Worm (Caenorhabditis elegans): ENCODE measurements around the gene C02F5.10.

C02F5.10 gene

ce11 chrIII:8262599-8262998, 13.3 kb upstream of the C02F5.10 start:
- TF ChIP-seq jun-1 (tag; optimal IDR thresholded peaks at IDR 0.05) (no peak), ceh-82 (tag; optimal IDR thresholded peaks at IDR 0.05) (no peak)

DNA sequence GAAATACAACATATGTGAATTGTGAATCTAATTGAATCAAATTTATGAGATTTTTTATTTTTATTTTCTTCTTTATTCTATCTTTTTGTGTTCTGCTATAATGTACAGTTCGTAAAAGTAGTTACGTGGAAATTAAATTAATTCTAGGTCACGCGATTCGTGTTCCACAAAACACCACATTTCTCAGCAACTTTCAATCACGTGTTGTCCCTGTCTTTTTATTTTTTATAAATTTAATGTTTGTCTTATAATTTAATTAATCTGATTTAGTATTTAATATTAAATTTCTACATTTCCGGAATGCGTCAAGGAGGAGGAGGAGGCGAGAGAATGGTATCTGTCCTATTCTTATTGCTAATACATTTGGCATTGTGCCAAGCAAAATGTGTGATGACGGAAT, 8.8 kb upstream of the C02F5.10 start, which contains the start of gene ncr-2:
TSS of gene ncr-2 (plus strand) at position 301 of the 400 bp plus-strand sequence.
- TF ChIP-seq lin-15B (tag; optimal IDR thresholded peaks at IDR 0.05) = no peak

ce11 chrIII:8254938-8255337, 5.7 kb upstream of the C02F5.10 start, which contains the start of gene F09G8.5:
Gene F09G8.5, plus strand, starts transcription at chrIII:8254975.
- TF ChIP-seq lin-39 (tag; optimal IDR thresholded peaks at IDR 0.05) (peak; percentile 53), hmg-11 (tag; optimal IDR thresholded peaks at IDR 0.05) (no peak)

ce11 chrIII:8250007-8250683, 864 bp upstream of the C02F5.10 start, which contains the start of gene knl-1:
Gene knl-1, plus strand, starts transcription at chrIII:8250632.
- TF ChIP-seq lin-39 (tag; optimal IDR thresholded peaks at IDR 0.05) (peak; percentile 44), nhr-25 (tag; optimal IDR thresholded peaks at IDR 0.05) (peak; percentile 28), nfya-1 (tag; optimal IDR thresholded peaks at IDR 0.05; ENCODE audit: insufficient read depth) (peak; percentile 52), lin-15B (tag; optimal IDR thresholded peaks at IDR 0.05) (peak; percentile 69), nhr-23 (tag; optimal IDR thresholded peaks at IDR 0.05) (peak; percentile 51), R02D3.7 (tag; optimal IDR thresholded peaks at IDR 0.05) (peak; percentile 9), pqm-1 (tag; optimal IDR thresholded peaks at IDR 0.05) (peak; percentile 5), ZK546.5 (tag; optimal IDR thresholded peaks at IDR 0.05) (no peak), skn-1 (tag; optimal IDR thresholded peaks at IDR 0.05) (no peak), jun-1 (tag; optimal IDR thresholded peaks at IDR 0.05) (peak; percentile 6), pha-4 (tag; optimal IDR thresholded peaks at IDR 0.05) (peak; percentile 94), elt-2 (tag; optimal IDR thresholded peaks at IDR 0.05) (peak; percentile 28), unc-39 (tag; optimal IDR thresholded peaks at IDR 0.05) (no peak)

DNA sequence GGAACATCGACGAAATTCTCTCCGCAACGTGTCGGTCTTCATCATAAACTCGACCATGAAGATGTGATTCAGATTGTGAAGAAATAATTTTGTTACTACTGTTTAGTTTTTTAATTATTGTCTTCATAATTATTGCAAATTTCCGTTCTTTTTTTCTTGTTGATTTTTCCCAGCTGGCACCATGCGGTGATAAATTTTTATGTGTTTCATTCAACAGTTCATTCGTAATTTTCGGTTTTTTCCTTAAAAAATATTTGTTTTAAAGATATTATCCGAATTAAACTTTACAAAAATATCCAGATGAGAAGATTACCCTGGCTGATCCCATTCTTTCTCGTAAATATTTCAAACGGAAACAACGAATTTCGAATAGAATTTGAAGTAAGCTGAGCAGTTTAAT, 2.2 kb downstream of the C02F5.10 start, which contains the start of gene C02F5.13:
TSS of gene C02F5.13 (plus strand) at position 301 of the 400 bp plus-strand sequence.
- TF ChIP-seq lsy-12 (tag; optimal IDR thresholded peaks at IDR 0.05) (no peak), hmg-11 (tag; optimal IDR thresholded peaks at IDR 0.05) (no peak), ceh-82 (tag; optimal IDR thresholded peaks at IDR 0.05) (no peak)

- no peak for TF ChIP-seq elt-3 (tag; optimal IDR thresholded peaks at IDR 0.05)
- no peak for TF ChIP-seq egl-27 (tag; optimal IDR thresholded peaks at IDR 0.05)
- no peak for TF ChIP-seq fkh-10 (GFP tag; optimal IDR thresholded peaks at IDR 0.05)
- TF ChIP-seq lsy-12 (tag; optimal IDR thresholded peaks at IDR 0.05) = no peak
Observed at ce11 chrIII:8245591-8245990, 3.7 kb downstream of the C02F5.10 start, which contains the start of gene C02F5.3. Gene C02F5.3, plus strand, starts transcription at chrIII:8245891.

DNA sequence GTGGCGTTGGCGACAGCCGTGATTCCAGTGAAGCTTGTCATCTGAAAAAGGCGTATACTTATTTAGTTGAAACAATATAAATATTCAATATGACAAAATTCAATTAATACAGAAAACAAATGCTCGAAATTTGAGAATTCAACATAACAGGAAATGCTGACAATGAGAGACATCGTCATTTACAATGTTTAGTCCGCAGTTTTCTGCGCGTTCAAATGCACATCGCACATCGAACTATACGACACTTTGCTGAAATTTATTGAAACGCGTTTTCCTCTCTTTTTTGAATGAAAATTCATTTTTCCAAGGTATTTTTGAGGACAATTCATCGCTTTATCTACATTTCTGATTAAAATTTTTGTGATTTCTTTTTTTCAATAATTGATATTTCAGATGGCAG, 5.2 kb downstream of the C02F5.10 start, which contains the start of the genes pbs-6 and cids-1:
TSS of gene pbs-6 (minus strand) at position 41 of the 400 bp plus-strand sequence.
TSS of gene cids-1 (plus strand) at position 394 of the 400 bp plus-strand sequence.
- TF ChIP-seq lin-15B (tag; optimal IDR thresholded peaks at IDR 0.05) = peak; percentile 27
- peak; percentile 36 for TF ChIP-seq nfya-1 (tag; optimal IDR thresholded peaks at IDR 0.05; ENCODE audit: insufficient read depth)
- TF ChIP-seq skn-1 (tag; optimal IDR thresholded peaks at IDR 0.05) = peak; percentile 44
- no peak for TF ChIP-seq nhr-67 (tag; optimal IDR thresholded peaks at IDR 0.05)
- peak; percentile 5 for TF ChIP-seq pha-4 (tag; optimal IDR thresholded peaks at IDR 0.05)
- no peak for TF ChIP-seq ztf-4 (tag; optimal IDR thresholded peaks at IDR 0.05)
- TF ChIP-seq ZK546.5 (tag; optimal IDR thresholded peaks at IDR 0.05) = no peak

DNA sequence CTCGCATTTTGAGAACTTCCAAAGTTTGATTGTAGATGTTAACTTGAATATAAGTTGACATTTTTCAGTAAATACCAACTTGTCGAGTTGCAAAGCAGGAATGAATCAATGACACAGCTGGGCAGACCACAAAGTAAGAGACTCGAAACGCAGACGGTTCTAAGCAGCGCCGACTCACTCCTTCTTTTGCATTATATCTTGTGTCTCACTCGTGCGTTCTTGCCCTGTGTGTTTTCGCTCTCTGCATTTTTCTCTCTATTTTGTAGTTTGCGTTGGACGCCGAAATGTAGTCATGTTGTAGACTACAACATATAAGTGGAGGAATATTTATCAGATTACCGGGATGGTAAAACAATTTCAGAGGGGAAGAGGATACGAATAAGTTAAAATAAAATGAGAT, 6.5 kb downstream of the C02F5.10 start, which contains the start of gene C02F5.12:
TSS of gene C02F5.12 (minus strand) at position 221 of the 400 bp plus-strand sequence.
- TF ChIP-seq ceh-82 (tag; optimal IDR thresholded peaks at IDR 0.05) (no peak), fkh-2 (tag; optimal IDR thresholded peaks at IDR 0.05) (no peak), ZK546.5 (tag; optimal IDR thresholded peaks at IDR 0.05) (no peak), nhr-25 (tag; optimal IDR thresholded peaks at IDR 0.05) (peak; percentile 26), nfya-1 (tag; optimal IDR thresholded peaks at IDR 0.05; ENCODE audit: insufficient read depth) (peak; percentile 59), elt-2 (tag; optimal IDR thresholded peaks at IDR 0.05) (peak; percentile 43), snpc-4 (tag; optimal IDR thresholded peaks at IDR 0.05) (no peak), egl-27 (tag; optimal IDR thresholded peaks at IDR 0.05) (no peak), sea-2 (GFP tag; optimal IDR thresholded peaks at IDR 0.05) (no peak), pqm-1 (tag; optimal IDR thresholded peaks at IDR 0.05) (peak; percentile 22), pha-4 (tag; optimal IDR thresholded peaks at IDR 0.05) (peak; percentile 72), ama-1 (optimal IDR thresholded peaks at IDR 0.05) (peak; percentile 80), nhr-23 (tag; optimal IDR thresholded peaks at IDR 0.05) (peak; percentile 17), lsy-12 (tag; optimal IDR thresholded peaks at IDR 0.05) (peak; percentile 4), hmg-11 (tag; optimal IDR thresholded peaks at IDR 0.05) (peak; percentile 24)

All from whole organism, L3 larva.